Worm (Caenorhabditis elegans): Measurements from ENCODE around the gene Y17G7B.23.
A peak's percentile ranks its signal among the peaks of the same experiment; 100 is the strongest.

Y17G7B.23 gene

DNA sequence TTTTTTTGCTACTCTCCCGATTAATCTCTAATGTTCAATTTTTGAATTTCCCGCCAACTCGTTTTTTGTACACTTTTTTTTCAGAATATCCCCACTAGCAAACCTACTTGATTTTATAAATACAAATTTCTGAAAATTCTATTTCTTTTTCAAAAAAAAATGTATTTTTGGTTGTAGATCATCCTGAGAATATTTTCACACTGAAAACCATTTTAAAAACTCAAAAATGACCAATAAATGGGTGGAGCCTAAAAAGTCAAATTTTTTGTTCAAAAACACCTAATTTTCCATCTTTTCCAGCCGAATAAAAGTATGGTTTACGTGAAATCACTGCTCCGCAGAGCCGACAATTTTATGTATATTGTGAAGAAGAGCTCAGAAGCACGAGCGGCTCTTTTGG, 10.3 kb upstream of the Y17G7B.23 start, which contains the start of gene Y17G7B.3:
Y17G7B.3 (plus strand) TSS at position 301 of the 400 bp plus-strand sequence.
- peak; percentile 69 for TF ChIP-seq aha-1 (tag)
- no peak for TF ChIP-seq F37D6.2 (tag; optimal IDR thresholded peaks at IDR 0.05)

DNA sequence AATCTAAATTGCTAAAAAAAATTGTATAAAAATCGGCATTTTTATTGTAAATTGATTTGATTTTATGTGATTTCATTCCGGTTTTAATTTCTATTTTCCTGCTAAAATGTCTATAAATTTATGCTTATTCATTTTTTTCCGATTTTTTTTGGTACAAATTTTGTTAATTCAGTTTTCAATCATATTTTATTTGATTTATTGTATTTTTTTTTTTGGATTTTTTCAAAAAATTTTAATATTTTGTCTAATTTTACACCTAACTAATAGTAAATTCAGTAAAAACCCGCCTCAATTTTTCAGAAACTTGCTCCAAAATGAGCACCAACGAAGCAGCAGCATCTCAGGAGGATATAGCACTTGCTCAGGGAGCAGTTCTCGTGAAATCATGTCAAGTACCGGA, 6.3 kb upstream of the Y17G7B.23 start, which contains the start of gene dhps-1:
dhps-1 (plus strand) TSS at position 301 of the 400 bp plus-strand sequence.
- TF ChIP-seq rbr-2 (tag; optimal IDR thresholded peaks at IDR 0.05), result no peak
- TF ChIP-seq ceh-20 (GFP tag; IDR thresholded peaks at IDR 0.05), result no peak
- TF ChIP-seq hlh-30 (tag; optimal IDR thresholded peaks at IDR 0.05; ENCODE audit: insufficient read depth), result no peak
- no peak for TF ChIP-seq dmd-9 (GFP tag; IDR thresholded peaks at IDR 0.05)
- no peak for TF ChIP-seq nhr-76 (tag; optimal IDR thresholded peaks at IDR 0.05)
- no peak for TF ChIP-seq ama-1 (optimal IDR thresholded peaks at IDR 0.05)
- no peak for TF ChIP-seq dmd-8 (GFP tag; IDR thresholded peaks at IDR 0.05)
- no peak for TF ChIP-seq zfp-2 (tag; optimal IDR thresholded peaks at IDR 0.05)
- TF ChIP-seq nhr-111 (GFP tag; optimal IDR thresholded peaks at IDR 0.05), result no peak
- no peak for TF ChIP-seq saeg-2 (GFP tag; IDR thresholded peaks at IDR 0.05)
- TF ChIP-seq nhr-102 (tag; optimal IDR thresholded peaks at IDR 0.05), result no peak

DNA sequence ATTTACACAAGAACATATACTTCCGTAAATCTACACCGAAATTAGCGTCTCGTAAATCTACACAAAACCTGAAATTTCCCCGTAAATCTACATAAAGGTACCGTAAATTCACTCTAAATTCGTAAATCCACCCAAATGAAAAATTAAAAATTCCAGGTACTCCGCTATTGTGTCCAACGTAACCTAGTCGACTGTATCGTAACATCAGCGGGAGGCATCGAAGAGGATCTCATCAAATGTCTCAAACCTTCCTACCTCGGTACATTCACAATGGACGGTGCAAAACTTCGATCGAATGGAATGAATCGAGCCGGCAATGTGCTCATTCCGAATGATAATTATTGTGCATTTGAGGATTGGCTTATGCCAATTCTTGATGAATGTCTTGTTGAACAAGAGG, 4.1 kb upstream of the Y17G7B.23 start:
- no peak for TF ChIP-seq cey-2 (tag; optimal IDR thresholded peaks at IDR 0.05; ENCODE audit: borderline replicate concordance, insufficient read depth)
- no peak for TF ChIP-seq jun-1 (tag; optimal IDR thresholded peaks at IDR 0.05)
- no peak for TF ChIP-seq lir-3 (tag; optimal IDR thresholded peaks at IDR 0.05)
- TF ChIP-seq unc-62 (GFP tag; optimal IDR thresholded peaks at IDR 0.05 in 1 of 2), result peak in 1 of 2 experiments; percentile 96
- no peak for TF ChIP-seq unc-62 (tag; optimal IDR thresholded peaks at IDR 0.05)

DNA sequence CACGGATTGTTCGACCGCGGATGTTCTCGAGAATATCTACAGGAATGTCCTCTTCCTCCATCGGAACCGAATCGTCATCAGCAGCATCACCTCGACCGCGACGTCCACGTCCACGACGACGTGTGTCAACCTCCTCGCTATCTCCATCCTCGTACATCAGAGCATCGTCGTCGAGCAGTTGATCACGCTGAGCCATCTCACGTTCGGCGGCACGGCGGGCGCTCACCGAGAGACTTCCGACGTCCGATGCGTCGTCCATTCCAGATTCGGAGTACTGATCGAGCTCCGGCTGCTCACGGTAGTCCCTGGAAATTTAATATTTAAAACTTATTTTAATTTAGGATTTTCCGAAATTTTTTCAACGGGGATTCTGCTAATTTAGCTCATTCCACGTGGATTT, 7.0 kb downstream of the Y17G7B.23 start:
- peak; percentile 73 for TF ChIP-seq set-16 (GFP tag; IDR thresholded peaks at IDR 0.05)
- TF ChIP-seq dmd-9 (GFP tag; IDR thresholded peaks at IDR 0.05), result no peak

DNA sequence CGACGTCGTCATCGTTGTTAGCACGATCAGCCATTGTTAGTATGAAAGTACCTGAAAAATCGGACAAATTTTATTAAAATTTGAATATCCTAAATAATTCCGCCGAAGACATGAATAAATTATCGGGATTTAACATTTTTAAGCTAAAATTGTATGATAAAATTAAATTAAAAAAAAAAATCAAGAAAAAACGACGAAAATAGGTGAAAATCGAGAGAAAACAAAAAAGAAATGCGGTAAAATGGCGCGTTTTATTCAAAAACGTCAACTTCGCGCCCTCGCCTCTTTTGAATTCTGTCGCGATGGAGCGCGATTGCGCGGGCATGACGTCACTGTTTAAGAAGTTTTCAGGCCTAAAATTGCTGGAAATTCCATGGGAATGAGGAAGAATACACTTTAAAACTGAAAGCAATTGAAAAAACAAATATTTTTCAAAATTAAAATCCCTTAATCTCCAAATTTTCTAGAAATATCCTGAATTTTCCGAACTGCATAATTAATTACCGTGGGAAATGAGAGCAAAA, 7.6 kb downstream of the Y17G7B.23 start, which contains the start of gene mcm-2:
mcm-2 (minus strand) TSS at position 51 of the 524 bp plus-strand sequence.
- no peak for TF ChIP-seq dmd-8 (GFP tag; IDR thresholded peaks at IDR 0.05)
- TF ChIP-seq lin-15B (tag; optimal IDR thresholded peaks at IDR 0.05), result no peak
- TF ChIP-seq dmd-6 (GFP tag; IDR thresholded peaks at IDR 0.05), result peak; percentile 31; the same call in 1 of the 2 replicates
- TF ChIP-seq nhr-48 (tag; optimal IDR thresholded peaks at IDR 0.05), result no peak
- TF ChIP-seq lin-13 (GFP tag; optimal IDR thresholded peaks at IDR 0.05), result peak; percentile 52
- peak; percentile 91 for TF ChIP-seq aha-1 (tag)
- no peak for TF ChIP-seq spr-1 (tag; optimal IDR thresholded peaks at IDR 0.05)
- TF ChIP-seq daf-16 (GFP tag; optimal IDR thresholded peaks at IDR 0.05), result no peak
- TF ChIP-seq daf-16 (tag; optimal IDR thresholded peaks at IDR 0.05), result peak; percentile 57
- peak; percentile 29 for TF ChIP-seq nhr-11 (tag; optimal IDR thresholded peaks at IDR 0.05)
- no peak for TF ChIP-seq daf-19 (GFP tag; conservative IDR thresholded peaks at IDR 0.05)
- TF ChIP-seq lin-1 (GFP tag; IDR thresholded peaks at IDR 0.05), result peak; percentile 38; the same call in 1 of the 2 replicates
- peak; percentile 87 for TF ChIP-seq dpl-1 (GFP tag; optimal IDR thresholded peaks at IDR 0.05)
- 0 out of 2 replicates have a peak, but pooled peaks have one; percentile 41 for TF ChIP-seq snpc-1.2 (GFP tag; IDR thresholded peaks at IDR 0.05)
- TF ChIP-seq nhr-102 (tag; optimal IDR thresholded peaks at IDR 0.05), result no peak
- TF ChIP-seq rbr-2 (tag; optimal IDR thresholded peaks at IDR 0.05), result peak; percentile 8
- no peak for TF ChIP-seq saeg-2 (GFP tag; IDR thresholded peaks at IDR 0.05)
- TF ChIP-seq mxl-3 (GFP tag; optimal IDR thresholded peaks at IDR 0.05), result no peak
- peak; percentile 29 for TF ChIP-seq nhr-28 (tag; optimal IDR thresholded peaks at IDR 0.05)
- no peak for TF ChIP-seq daf-8 (GFP tag; IDR thresholded peaks at IDR 0.05)
- TF ChIP-seq nhr-237 (tag; optimal IDR thresholded peaks at IDR 0.05), result no peak
- TF ChIP-seq nhr-6 (tag; optimal IDR thresholded peaks at IDR 0.05), result no peak
- peak; percentile 88 for TF ChIP-seq Y48G9A.11 (GFP tag; IDR thresholded peaks at IDR 0.05)
- no peak for TF ChIP-seq ctbp-1 (GFP tag; IDR thresholded peaks at IDR 0.05)
- no peak for TF ChIP-seq egl-43 (GFP tag; IDR thresholded peaks at IDR 0.05)
- no peak for TF ChIP-seq zfp-2 (tag; optimal IDR thresholded peaks at IDR 0.05)
- no peak for TF ChIP-seq ces-1 (GFP tag; optimal IDR thresholded peaks at IDR 0.05)
- peak; percentile 44 for TF ChIP-seq nhr-77 (tag; optimal IDR thresholded peaks at IDR 0.05)
- TF ChIP-seq hif-1 (tag; optimal IDR thresholded peaks at IDR 0.05), result peak in 1 of 2 experiments; percentile 47
- peak; percentile 81 for TF ChIP-seq mes-2 (tag; optimal IDR thresholded peaks at IDR 0.05; ENCODE audit: poor library complexity, severe bottlenecking)
- TF ChIP-seq hlh-11 (tag; optimal IDR thresholded peaks at IDR 0.05), result no peak

All from whole organism, L4 larva.